Fruit fly (Drosophila melanogaster) whole organism, embryonic: ENCODE results near the gene CG18586.

Source experiments
- CG10654 ChIP-seq: fragments of 200-800 bp; sonication (Bioruptor generic); optimal IDR thresholded peaks from 2 replicates; lab custom pipeline; 2016; ENCODE audit warnings: missing biosample characterization, missing genetic modification characterization
- CG11093 ChIP-seq: fragments of 200-800 bp; sonication (Bioruptor generic); IDR thresholded peaks from 3 replicates; pipeline ENCODE4 v1.3.6; 2022; ENCODE audit warnings: missing biosample characterization, missing genetic modification characterization
- CG11723 ChIP-seq: fragments of 200-800 bp; sonication (Bioruptor generic); optimal IDR thresholded peaks from 2 replicates; lab custom pipeline; 2017; ENCODE audit warnings: missing biosample characterization, mild to moderate bottlenecking, missing genetic modification characterization
- CG12155 ChIP-seq: fragments of 200-800 bp; sonication (Bioruptor generic); optimal IDR thresholded peaks from 3 replicates; lab custom pipeline; 2016; ENCODE audit warnings: missing biosample characterization, missing genetic modification characterization
- CG12942 ChIP-seq: fragments of 200-800 bp; sonication (Bioruptor generic); optimal IDR thresholded peaks from 3 replicates; lab custom pipeline; 2016; ENCODE audit warnings: missing biosample characterization, missing genetic modification characterization
- CG13424 ChIP-seq: fragments of 200-800 bp; sonication (Bioruptor generic); optimal IDR thresholded peaks from 2 replicates; lab custom pipeline; 2019; ENCODE audit warnings: missing biosample characterization, mild to moderate bottlenecking, missing genetic modification characterization, moderate library complexity
- CG14667 ChIP-seq: fragments of 200-800 bp; sonication (Bioruptor generic); IDR thresholded peaks from 2 replicates; pipeline ENCODE4 v1.3.6; 2022; ENCODE audit warnings: missing biosample characterization, missing genetic modification characterization
- CG31365 ChIP-seq: fragments of 200-800 bp; sonication (Bioruptor generic); optimal IDR thresholded peaks from 2 replicates; lab custom pipeline; 2018; ENCODE audit warnings: missing biosample characterization, mild to moderate bottlenecking, missing genetic modification characterization
- CG34376 ChIP-seq: fragments of 200-800 bp; sonication (Bioruptor generic); optimal IDR thresholded peaks from 2 replicates; lab custom pipeline; 2018; ENCODE audit warnings: missing biosample characterization, mild to moderate bottlenecking, missing genetic modification characterization
- CG3847 ChIP-seq: fragments of 200-800 bp; sonication (Bioruptor generic); IDR thresholded peaks from 2 replicates; pipeline ENCODE4 v1.3.6; 2022; ENCODE audit warnings: missing biosample characterization, missing genetic modification characterization
- CG3995 ChIP-seq: fragments of 200-800 bp; sonication (Bioruptor generic); optimal IDR thresholded peaks from 3 replicates; lab custom pipeline; 2016; ENCODE audit warnings: missing biosample characterization, missing genetic modification characterization
- CG4360 ChIP-seq: fragments of 200-800 bp; sonication (Bioruptor generic); IDR thresholded peaks from 2 replicates; pipeline ENCODE4 v1.3.6; 2022; ENCODE audit warnings: missing biosample characterization, missing genetic modification characterization
- CG4424 ChIP-seq: fragments of 200-800 bp; sonication (Bioruptor generic); optimal IDR thresholded peaks from 3 replicates; lab custom pipeline; 2016; ENCODE audit warnings: missing biosample characterization, missing genetic modification characterization
- CG4820 ChIP-seq: fragments of 200-800 bp; sonication (Bioruptor generic); optimal IDR thresholded peaks from 3 replicates; lab custom pipeline; 2016; ENCODE audit warnings: missing biosample characterization, missing genetic modification characterization
- CG7556 ChIP-seq: fragments of 200-800 bp; sonication (Bioruptor generic); optimal IDR thresholded peaks from 2 replicates; lab custom pipeline; 2017; ENCODE audit warnings: missing biosample characterization, mild to moderate bottlenecking, missing genetic modification characterization
- CoRest ChIP-seq: fragments of 200-800 bp; sonication (Bioruptor generic); optimal IDR thresholded peaks from 3 replicates; lab custom pipeline; 2018; ENCODE audit warnings: missing biosample characterization, mild to moderate bottlenecking, missing genetic modification characterization, moderate library complexity
- D ChIP-seq, 2 experiments: fragments of 200-800 bp in 1 of 2; fragments of >200 bp in 1 of 2; sonication (Bioruptor generic) in 1 of 2; optimal IDR thresholded peaks; 2 replicates in 1 of 2; 3 replicates in 1 of 2; lab custom pipeline; 2017; ENCODE audit warnings: mild to moderate bottlenecking in 1 of 2, missing biosample characterization in 1 of 2, missing genetic modification characterization in 1 of 2, missing genetic modification reagents in 1 of 2
- D19A ChIP-seq: fragments of 200-800 bp; optimal IDR thresholded peaks from 3 replicates; lab custom pipeline; 2019; ENCODE audit warnings: missing biosample characterization, mild to moderate bottlenecking, missing genetic modification characterization, moderate library complexity
- Dip2 ChIP-seq: fragments of 200-800 bp; sonication (Bioruptor generic); IDR thresholded peaks from 2 replicates; pipeline ENCODE4 v1.3.6; 2022; ENCODE audit warnings: missing biosample characterization, missing genetic modification characterization
- Dref ChIP-seq: fragments of 200-800 bp; sonication (Bioruptor generic); IDR thresholded peaks from 2 replicates; pipeline ENCODE4 v1.3.6; 2022; ENCODE audit warnings: missing biosample characterization, missing genetic modification characterization
- Hey ChIP-seq: fragments of 200-800 bp; sonication (Bioruptor generic); optimal IDR thresholded peaks from 3 replicates; lab custom pipeline; 2018; ENCODE audit warnings: missing biosample characterization, mild to moderate bottlenecking, missing genetic modification characterization
- HmgD ChIP-seq: fragments of 200-800 bp; sonication (Bioruptor generic); optimal IDR thresholded peaks from 3 replicates; lab custom pipeline; 2016; ENCODE audit warnings: missing biosample characterization, missing genetic modification characterization
- Hr51 ChIP-seq, 2 experiments: fragments of 200-800 bp; sonication (Bioruptor generic); optimal IDR thresholded peaks; 2 replicates in 1 of 2; 3 replicates in 1 of 2; lab custom pipeline; 2016 to 2018; ENCODE audit warnings: missing biosample characterization in 2 of 2, missing genetic modification characterization in 2 of 2, mild to moderate bottlenecking in 1 of 2, moderate library complexity in 1 of 2
- Lpt ChIP-seq: fragments of >200 bp; optimal IDR thresholded peaks from 2 replicates; lab custom pipeline; 2018; ENCODE audit warnings: missing biosample characterization, missing genetic modification characterization
- Meics ChIP-seq: fragments of 200-800 bp; sonication (Bioruptor generic); optimal IDR thresholded peaks from 2 replicates; lab custom pipeline; 2017; ENCODE audit warnings: missing biosample characterization, mild to moderate bottlenecking, missing genetic modification characterization
- NC2β ChIP-seq: fragments of 200-800 bp; sonication (Bioruptor generic); optimal IDR thresholded peaks from 2 replicates; lab custom pipeline; 2016; ENCODE audit warnings: missing biosample characterization, missing genetic modification characterization
- Nf-YC ChIP-seq: fragments of 200-800 bp; optimal IDR thresholded peaks from 3 replicates; lab custom pipeline; 2019; ENCODE audit warnings: missing biosample characterization, mild to moderate bottlenecking, missing genetic modification characterization, moderate library complexity
- Sry-β ChIP-seq: fragments of 200-800 bp; sonication (Bioruptor generic); optimal IDR thresholded peaks from 2 replicates; lab custom pipeline; 2018; ENCODE audit warnings: missing biosample characterization, mild to moderate bottlenecking, missing genetic modification characterization, moderate library complexity
- Ssrp ChIP-seq: fragments of 200-800 bp; sonication (Bioruptor generic); optimal IDR thresholded peaks from 2 replicates; lab custom pipeline; 2018; ENCODE audit warnings: missing biosample characterization, mild to moderate bottlenecking, missing genetic modification characterization, moderate library complexity
- Xrp1 ChIP-seq: fragments of 200-800 bp; sonication (Bioruptor generic); IDR thresholded peaks from 2 replicates; pipeline ENCODE4 v1.3.6; 2022; ENCODE audit warnings: missing biosample characterization, missing genetic modification characterization
- ac ChIP-seq: fragments of 200-800 bp; sonication (Bioruptor generic); optimal IDR thresholded peaks from 3 replicates; lab custom pipeline; 2017; ENCODE audit warnings: missing biosample characterization, mild to moderate bottlenecking, missing genetic modification characterization
- ap ChIP-seq: fragments of 200-800 bp; sonication (Bioruptor generic); IDR thresholded peaks from 2 replicates; pipeline ENCODE4 v1.3.6; 2022; ENCODE audit warnings: missing biosample characterization, missing genetic modification characterization
- crp ChIP-seq, 2 experiments: fragments of 200-800 bp; sonication (Bioruptor generic); optimal IDR thresholded peaks; 2 replicates in 1 of 2; 3 replicates in 1 of 2; lab custom pipeline; 2017; ENCODE audit warnings: missing biosample characterization in 2 of 2, missing genetic modification characterization in 2 of 2, mild to moderate bottlenecking in 1 of 2, moderate library complexity in 1 of 2
- gfzf ChIP-seq: fragments of 200-800 bp; sonication (Bioruptor generic); optimal IDR thresholded peaks from 2 replicates; lab custom pipeline; 2016; ENCODE audit warnings: missing biosample characterization, mild to moderate bottlenecking, missing genetic modification characterization, moderate library complexity
- kay ChIP-seq: fragments of 200-800 bp; sonication (Bioruptor generic); optimal IDR thresholded peaks from 2 replicates; lab custom pipeline; 2016; ENCODE audit warnings: missing biosample characterization, missing genetic modification characterization
- lilli ChIP-seq: fragments of 200-800 bp; sonication (Bioruptor generic); optimal IDR thresholded peaks from 3 replicates; lab custom pipeline; 2016; ENCODE audit warnings: missing biosample characterization, missing genetic modification characterization
- lmd ChIP-seq: fragments of 200-800 bp; sonication (Bioruptor generic); IDR thresholded peaks from 2 replicates; pipeline ENCODE4 v1.3.6; 2022; ENCODE audit warnings: missing biosample characterization, missing genetic modification characterization
- lola ChIP-seq, 3 experiments: fragments of >200 bp in 2 of 3; fragments of 200-800 bp in 1 of 3; sonication (Bioruptor generic) in 1 of 3; optimal IDR thresholded peaks; 2 replicates each; lab custom pipeline; 2017 to 2019; ENCODE audit warnings: missing biosample characterization in 3 of 3, missing genetic modification characterization in 3 of 3, mild to moderate bottlenecking in 1 of 3, moderate library complexity in 1 of 3
- nerfin-1 ChIP-seq: fragments of 200-800 bp; sonication (Bioruptor generic); optimal IDR thresholded peaks from 3 replicates; lab custom pipeline; 2019; ENCODE audit warnings: missing biosample characterization, mild to moderate bottlenecking, missing genetic modification characterization, moderate library complexity
- nmo ChIP-seq: fragments of 200-800 bp; sonication (Bioruptor generic); optimal IDR thresholded peaks from 2 replicates; lab custom pipeline; 2018; ENCODE audit warnings: missing biosample characterization, mild to moderate bottlenecking, missing genetic modification characterization, moderate library complexity
- oc ChIP-seq: fragments of 200-800 bp; sonication (Bioruptor generic); optimal IDR thresholded peaks from 2 replicates; lab custom pipeline; 2018; ENCODE audit warnings: missing biosample characterization, mild to moderate bottlenecking, missing genetic modification characterization, moderate library complexity
- sc ChIP-seq, 3 experiments: fragments of >200 bp in 2 of 3; fragments of 200-800 bp in 1 of 3; sonication (Bioruptor generic) in 1 of 3; optimal IDR thresholded peaks; 2 replicates in 2 of 3; 3 replicates in 1 of 3; lab custom pipeline; 2017; ENCODE audit warnings: mild to moderate bottlenecking in 1 of 3, missing biosample characterization in 1 of 3, missing genetic modification characterization in 1 of 3, missing genetic modification reagents in 1 of 3
- sd ChIP-seq: fragments of 200-800 bp; sonication (Bioruptor generic); optimal IDR thresholded peaks from 3 replicates; lab custom pipeline; 2018; ENCODE audit warnings: missing biosample characterization, mild to moderate bottlenecking, missing genetic modification characterization, moderate library complexity
- sr ChIP-seq: fragments of 200-800 bp; sonication (Bioruptor generic); IDR thresholded peaks from 3 replicates; pipeline ENCODE4 v1.3.6; 2022; ENCODE audit warnings: missing biosample characterization, missing genetic modification characterization
- tio ChIP-seq: fragments of 200-800 bp; sonication (Bioruptor generic); optimal IDR thresholded peaks from 2 replicates; lab custom pipeline; 2017; ENCODE audit warnings: missing biosample characterization, missing genetic modification characterization, inconsistent platforms
- tll ChIP-seq, 2 experiments: fragments of 200-800 bp in 1 of 2; fragments of >200 bp in 1 of 2; sonication (Bioruptor generic) in 1 of 2; optimal IDR thresholded peaks; 2 replicates each; lab custom pipeline; 2017 to 2019; ENCODE audit warnings: missing biosample characterization in 2 of 2, missing genetic modification characterization in 2 of 2, mild to moderate bottlenecking in 1 of 2, moderate library complexity in 1 of 2
- ttk ChIP-seq: fragments of 200-800 bp; sonication (Bioruptor generic); IDR thresholded peaks from 2 replicates; pipeline ENCODE4 v2.1.2; 2022; ENCODE audit warnings: missing biosample characterization, missing genetic modification characterization
- zen ChIP-seq: fragments of 200-800 bp; sonication (Bioruptor generic); optimal IDR thresholded peaks from 3 replicates; lab custom pipeline; 2018; ENCODE audit warnings: missing biosample characterization, mild to moderate bottlenecking, missing genetic modification characterization, moderate library complexity

CG18586 gene

dm6 chr3L:5891812-5892211 lies 18.7 kb downstream of the CG18586 start (continued):
- TF ChIP-seq CG3995 (GFP tag; lab: Kevin White, UChicago) = no peak
- TF ChIP-seq HmgD = no peak
- no peak for TF ChIP-seq Meics (GFP tag; lab: Kevin White, UChicago)
- TF ChIP-seq CG34376 = no peak
- TF ChIP-seq zen (tag; lab: Kevin White, UChicago) = peak; percentile 1
- TF ChIP-seq, all 482 proteins: peak for 4

dm6 chr3L:5893063-5893462 lies 20.0 kb downstream of the CG18586 start:
- TF ChIP-seq D (optimal IDR thresholded peaks at IDR 0.05; lab: Kevin White, UChicago) (no peak), D (GFP tag; optimal IDR thresholded peaks at IDR 0.05; lab: Kevin White, UChicago) (peak; percentile 19), oc (peak; percentile 68), kay (no peak), CG12155 (no peak), D19A (tag; lab: Kevin White, UChicago) (no peak), CG3847 (GFP tag; lab: Robert Waterston, UW) (no peak), Hey (tag; lab: Kevin White, UChicago) (peak; percentile 98), CG10654 (no peak), NC2β (GFP tag; lab: Kevin White, UChicago) (no peak), nerfin-1 (tag; lab: Kevin White, UChicago) (peak; percentile 22), Nf-YC (no peak), tll (GFP tag; optimal IDR thresholded peaks at IDR 0.05; lab: Kevin White, UChicago) (peak in 1 of 2 experiments; percentile 37), CG13424 (tag; lab: Kevin White, UChicago) (no peak), CG11723 (GFP tag; lab: Kevin White, UChicago) (no peak), lilli (no peak)

DNA sequence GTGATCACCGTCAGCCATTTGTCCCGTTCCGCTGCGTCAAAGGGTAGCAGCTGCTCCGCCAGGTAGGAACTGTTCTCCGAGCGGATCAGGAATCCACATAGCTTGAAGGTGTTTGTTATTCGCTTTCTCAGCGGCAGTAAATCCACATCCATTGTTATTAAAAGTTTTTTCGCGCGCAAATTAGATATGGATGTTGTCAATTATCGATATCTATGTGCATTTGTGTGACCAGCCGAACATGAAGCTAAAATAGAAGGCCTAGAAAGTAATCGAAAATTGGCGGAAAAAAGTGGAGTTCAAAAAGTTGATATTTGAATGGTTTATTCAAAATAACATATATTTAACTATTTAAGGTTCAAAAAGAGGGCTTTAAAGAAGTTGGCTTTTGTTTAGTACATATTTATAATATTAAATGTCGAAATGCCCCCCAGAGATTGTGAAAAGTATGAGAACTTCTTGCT lies 24.1 kb downstream of the CG18586 start, which contains the start of the genes PolE2 and CG5592:
Gene PolE2, minus strand, starts transcription at position 208 of the 461 bp plus-strand sequence.
Gene CG5592, plus strand, starts transcription at position 411 of the 461 bp plus-strand sequence.
- no peak for TF ChIP-seq CG11093
- no peak for TF ChIP-seq ac (GFP tag; lab: Kevin White, UChicago)
- TF ChIP-seq ap (GFP tag; lab: Robert Waterston, UW) = no peak
- no peak for TF ChIP-seq tio (GFP tag; lab: Kevin White, UChicago)
- TF ChIP-seq Ssrp (tag; lab: Kevin White, UChicago) = no peak
- TF ChIP-seq sr (GFP tag; lab: Robert Waterston, UW) = no peak
- no peak for TF ChIP-seq ttk
- TF ChIP-seq sd (tag; lab: Kevin White, UChicago) = no peak
- TF ChIP-seq nmo (GFP tag; lab: Kevin White, UChicago) = no peak
- no peak for TF ChIP-seq CG4424 (GFP tag; lab: Kevin White, UChicago)
- no peak for TF ChIP-seq CoRest
- no peak for TF ChIP-seq lola (GFP tag; optimal IDR thresholded peaks at IDR 0.05; lab: Kevin White, UChicago)
- no peak for TF ChIP-seq CG7556 (GFP tag; lab: Kevin White, UChicago)
- TF ChIP-seq Sry-β (GFP tag; lab: Kevin White, UChicago) = no peak
- no peak for TF ChIP-seq CG12942 (GFP tag; lab: Kevin White, UChicago)
- peak; percentile 76 for TF ChIP-seq gfzf (GFP tag; lab: Kevin White, UChicago)
- TF ChIP-seq Dip2 = no peak
- no peak for TF ChIP-seq CG4360 (GFP tag; lab: Robert Waterston, UW)
- TF ChIP-seq CG4820 = no peak
- TF ChIP-seq Xrp1 (GFP tag; lab: Robert Waterston, UW) = no peak
- no peak for TF ChIP-seq Hr51 (GFP tag; optimal IDR thresholded peaks at IDR 0.05; lab: Kevin White, UChicago)
- no peak for TF ChIP-seq CG13424 (tag; lab: Kevin White, UChicago)
- no peak for TF ChIP-seq Nf-YC
- TF ChIP-seq CG31365 (tag; lab: Kevin White, UChicago) = no peak
- no peak for TF ChIP-seq crp (GFP tag; optimal IDR thresholded peaks at IDR 0.05; lab: Kevin White, UChicago)
- no peak for TF ChIP-seq Lpt (GFP tag; lab: Kevin White, UChicago)
- TF ChIP-seq sc (optimal IDR thresholded peaks at IDR 0.05; lab: Kevin White, UChicago) = no peak
- no peak for TF ChIP-seq sc (GFP tag; optimal IDR thresholded peaks at IDR 0.05; lab: Kevin White, UChicago)
- TF ChIP-seq Dref (GFP tag; lab: Robert Waterston, UW) = peak; percentile 87
- no peak for TF ChIP-seq lmd
- no peak for TF ChIP-seq CG14667
